Fruit fly (Drosophila melanogaster) whole organism, embryonic: Measurements from ENCODE around the gene Nf1.

Experiments used
- Asciz ChIP-seq: fragments of 200-800 bp; sonication (Bioruptor generic); optimal IDR thresholded peaks from 2 replicates; lab custom pipeline; 2017; ENCODE audit warnings: missing biosample characterization, mild to moderate bottlenecking, missing genetic modification characterization, missing genetic modification reagents
- CG11247 ChIP-seq: fragments of 200-800 bp; sonication (Bioruptor generic); IDR thresholded peaks from 2 replicates; pipeline ENCODE4 v1.3.6; 2022; ENCODE audit warnings: missing biosample characterization, missing genetic modification characterization
- CG11456 ChIP-seq: fragments of 200-800 bp; sonication (Bioruptor generic); IDR thresholded peaks from 3 replicates; pipeline ENCODE4 v1.3.6; 2022; ENCODE audit warnings: missing biosample characterization, missing genetic modification characterization
- CG31441 ChIP-seq: fragments of 200-800 bp; sonication (Bioruptor generic); IDR thresholded peaks from 2 replicates; pipeline ENCODE4 v1.3.6; 2022; ENCODE audit warnings: missing biosample characterization, missing genetic modification characterization
- CG42726 ChIP-seq: fragments of 200-800 bp; sonication (Bioruptor generic); IDR thresholded peaks from 2 replicates; pipeline ENCODE4 v1.3.6; 2022; ENCODE audit warnings: missing biosample characterization, missing genetic modification characterization; ENCODE audit not compliant: partially characterized antibody
- CG4404 ChIP-seq: fragments of 200-800 bp; sonication (Bioruptor generic); IDR thresholded peaks from 2 replicates; pipeline ENCODE4 v1.3.6; 2022; ENCODE audit warnings: missing biosample characterization, missing genetic modification characterization
- CG6813 ChIP-seq: fragments of 200-800 bp; sonication (Bioruptor generic); optimal IDR thresholded peaks from 2 replicates; lab custom pipeline; 2017; ENCODE audit warnings: missing biosample characterization, missing genetic modification characterization, mild to moderate bottlenecking, moderate library complexity, missing genetic modification reagents
- CG7963 ChIP-seq: fragments of 200-800 bp; sonication (Bioruptor generic); IDR thresholded peaks from 3 replicates; pipeline ENCODE4 v1.3.6; 2022; ENCODE audit warnings: missing biosample characterization, missing genetic modification characterization; ENCODE audit not compliant: partially characterized antibody
- CG8359 ChIP-seq: fragments of 200-800 bp; sonication (Bioruptor generic); optimal IDR thresholded peaks from 2 replicates; lab custom pipeline; 2017; ENCODE audit warnings: missing biosample characterization, mild to moderate bottlenecking, missing genetic modification characterization, borderline replicate concordance
- CG8924 ChIP-seq: fragments of 200-800 bp; optimal IDR thresholded peaks from 3 replicates; lab custom pipeline; 2019; ENCODE audit warnings: missing biosample characterization, mild to moderate bottlenecking, missing genetic modification characterization, moderate library complexity
- CG9797 ChIP-seq: fragments of 200-800 bp; sonication (Bioruptor generic); optimal IDR thresholded peaks from 3 replicates; lab custom pipeline; 2018; ENCODE audit warnings: missing biosample characterization, mild to moderate bottlenecking, missing genetic modification characterization
- Chrac-16 ChIP-seq: fragments of 200-800 bp; sonication (Bioruptor generic); optimal IDR thresholded peaks from 3 replicates; lab custom pipeline; 2016; ENCODE audit warnings: missing biosample characterization, missing genetic modification characterization
- Dad ChIP-seq: fragments of 200-800 bp; sonication (Bioruptor generic); optimal IDR thresholded peaks from 3 replicates; lab custom pipeline; 2016; ENCODE audit warnings: missing biosample characterization, missing genetic modification characterization
- Ets65A ChIP-seq: fragments of 200-800 bp; sonication (Bioruptor generic); peaks from one replicate; lab custom pipeline; 2016; ENCODE audit warnings: missing biosample characterization, missing genetic modification characterization
- Ets97D ChIP-seq: fragments of 200-800 bp; sonication (Bioruptor generic); optimal IDR thresholded peaks from 3 replicates; lab custom pipeline; 2016; ENCODE audit warnings: missing biosample characterization, missing genetic modification characterization
- Fer1 ChIP-seq: fragments of 200-800 bp; sonication (Bioruptor generic); optimal IDR thresholded peaks from 2 replicates; lab custom pipeline; 2017; ENCODE audit warnings: missing biosample characterization, mild to moderate bottlenecking, missing genetic modification characterization
- Fer3 ChIP-seq: fragments of 200-800 bp; sonication (Bioruptor generic); optimal IDR thresholded peaks from 2 replicates; lab custom pipeline; 2018; ENCODE audit warnings: missing biosample characterization, mild to moderate bottlenecking, missing genetic modification characterization, moderate library complexity
- Gsc ChIP-seq: fragments of 200-800 bp; sonication (Bioruptor generic); IDR thresholded peaks from 2 replicates; pipeline ENCODE4 v1.3.6; 2022; ENCODE audit warnings: missing biosample characterization, missing genetic modification characterization
- HLHmδ ChIP-seq: fragments of 200-800 bp; sonication (Bioruptor generic); optimal IDR thresholded peaks from 2 replicates; lab custom pipeline; 2018; ENCODE audit warnings: missing biosample characterization, mild to moderate bottlenecking, missing genetic modification characterization, moderate library complexity
- Hmx ChIP-seq: fragments of 200-800 bp; sonication (Bioruptor generic); optimal IDR thresholded peaks from 2 replicates; lab custom pipeline; 2016; ENCODE audit warnings: missing biosample characterization, missing genetic modification characterization
- Hr51 ChIP-seq, 2 experiments: fragments of 200-800 bp; sonication (Bioruptor generic); optimal IDR thresholded peaks; 2 replicates in 1 of 2; 3 replicates in 1 of 2; lab custom pipeline; 2016 to 2018; ENCODE audit warnings: missing biosample characterization in 2 of 2, missing genetic modification characterization in 2 of 2, mild to moderate bottlenecking in 1 of 2, moderate library complexity in 1 of 2
- Kr ChIP-seq: fragments of 200-800 bp; sonication (Bioruptor generic); optimal IDR thresholded peaks from 2 replicates; lab custom pipeline; 2017; ENCODE audit warnings: missing biosample characterization, mild to moderate bottlenecking, missing genetic modification characterization
- Sry-δ ChIP-seq: fragments of 200-800 bp; sonication (Bioruptor generic); optimal IDR thresholded peaks from 2 replicates; lab custom pipeline; 2016; ENCODE audit warnings: missing biosample characterization, missing genetic modification characterization
- amos ChIP-seq: fragments of 200-800 bp; sonication (Bioruptor generic); IDR thresholded peaks from 2 replicates; pipeline ENCODE4 v1.3.6; 2022; ENCODE audit warnings: missing biosample characterization, missing genetic modification characterization; ENCODE audit not compliant: partially characterized antibody
- cg ChIP-seq: fragments of 200-800 bp; sonication (Bioruptor generic); optimal IDR thresholded peaks from 3 replicates; lab custom pipeline; 2019; ENCODE audit warnings: missing biosample characterization, mild to moderate bottlenecking, missing genetic modification characterization, moderate library complexity
- chif ChIP-seq, 2 experiments: fragments of 200-800 bp; sonication (Bioruptor generic); optimal IDR thresholded peaks; 3 replicates each; lab custom pipeline; 2016; ENCODE audit warnings: missing biosample characterization in 2 of 2, missing genetic modification characterization in 2 of 2
- crc ChIP-seq: fragments of 200-800 bp; sonication (Bioruptor generic); optimal IDR thresholded peaks from 2 replicates; lab custom pipeline; 2016; ENCODE audit warnings: missing biosample characterization, missing genetic modification characterization
- crp ChIP-seq, 2 experiments: fragments of 200-800 bp; sonication (Bioruptor generic); optimal IDR thresholded peaks; 2 replicates in 1 of 2; 3 replicates in 1 of 2; lab custom pipeline; 2017; ENCODE audit warnings: missing biosample characterization in 2 of 2, missing genetic modification characterization in 2 of 2, mild to moderate bottlenecking in 1 of 2, moderate library complexity in 1 of 2
- dan ChIP-seq: fragments of 200-800 bp; sonication (Bioruptor generic); IDR thresholded peaks from 2 replicates; pipeline ENCODE4 v1.3.6; 2022; ENCODE audit warnings: missing biosample characterization, missing genetic modification characterization
- danr ChIP-seq: fragments of 200-800 bp; sonication (Bioruptor generic); IDR thresholded peaks from 2 replicates; pipeline ENCODE4 v1.3.6; 2022; ENCODE audit warnings: missing biosample characterization, missing genetic modification characterization
- dati ChIP-seq: fragments of 200-800 bp; sonication (Bioruptor generic); IDR thresholded peaks from 2 replicates; pipeline ENCODE4 v1.3.6; 2022; ENCODE audit warnings: missing biosample characterization, missing genetic modification characterization
- dm ChIP-seq: fragments of 200-800 bp; sonication (Bioruptor generic); optimal IDR thresholded peaks from 3 replicates; lab custom pipeline; 2016; ENCODE audit warnings: missing biosample characterization, missing genetic modification characterization
- fd96Cb ChIP-seq: fragments of 200-800 bp; sonication (Bioruptor generic); optimal IDR thresholded peaks from 2 replicates; lab custom pipeline; 2018; ENCODE audit warnings: missing biosample characterization, mild to moderate bottlenecking, missing genetic modification characterization, moderate library complexity
- ftz-f1 ChIP-seq: fragments of 200-800 bp; sonication (Bioruptor generic); optimal IDR thresholded peaks from 2 replicates; lab custom pipeline; 2016; ENCODE audit warnings: missing biosample characterization, missing genetic modification characterization
- hth ChIP-seq: fragments of >200 bp; optimal IDR thresholded peaks from 2 replicates; lab custom pipeline; 2017; ENCODE audit warnings: inconsistent platforms
- insv ChIP-seq, 2 experiments: fragments of 200-800 bp; sonication (Bioruptor generic); optimal IDR thresholded peaks; 3 replicates each; lab custom pipeline; 2016 to 2018; ENCODE audit warnings: missing biosample characterization in 2 of 2, missing genetic modification characterization in 2 of 2
- kni ChIP-seq: fragments of 200-800 bp; sonication (Bioruptor generic); optimal IDR thresholded peaks from 3 replicates; lab custom pipeline; 2017; ENCODE audit warnings: mild to moderate bottlenecking, missing biosample characterization, missing genetic modification reagents, missing genetic modification characterization
- nom ChIP-seq: fragments of 200-800 bp; sonication (Bioruptor generic); optimal IDR thresholded peaks from 2 replicates; lab custom pipeline; 2017; ENCODE audit warnings: missing biosample characterization, missing genetic modification characterization, mild to moderate bottlenecking, moderate library complexity, missing genetic modification reagents
- phol ChIP-seq: fragments of 200-800 bp; sonication (Bioruptor generic); optimal IDR thresholded peaks from 3 replicates; lab custom pipeline; 2018; ENCODE audit warnings: missing biosample characterization, mild to moderate bottlenecking, missing genetic modification characterization, moderate library complexity
- ro ChIP-seq: fragments of 200-800 bp; sonication (Bioruptor generic); IDR thresholded peaks from 2 replicates; pipeline ENCODE4 v1.3.6; 2022; ENCODE audit warnings: missing biosample characterization, missing genetic modification characterization
- sc ChIP-seq, 3 experiments: fragments of >200 bp in 2 of 3; fragments of 200-800 bp in 1 of 3; sonication (Bioruptor generic) in 1 of 3; optimal IDR thresholded peaks; 2 replicates in 2 of 3; 3 replicates in 1 of 3; lab custom pipeline; 2017; ENCODE audit warnings: mild to moderate bottlenecking in 1 of 3, missing biosample characterization in 1 of 3, missing genetic modification characterization in 1 of 3, missing genetic modification reagents in 1 of 3
- sna ChIP-seq: fragments of 200-800 bp; sonication (Bioruptor generic); IDR thresholded peaks from 2 replicates; pipeline ENCODE4 v1.3.6; 2022; ENCODE audit warnings: missing biosample characterization, missing genetic modification characterization; ENCODE audit not compliant: partially characterized antibody
- stwl ChIP-seq: fragments of 200-800 bp; sonication (Bioruptor generic); optimal IDR thresholded peaks from 3 replicates; lab custom pipeline; 2018; ENCODE audit warnings: missing biosample characterization, mild to moderate bottlenecking, missing genetic modification characterization, moderate library complexity
- tin ChIP-seq: fragments of 200-800 bp; sonication (Bioruptor generic); optimal IDR thresholded peaks from 3 replicates; lab custom pipeline; 2016; ENCODE audit warnings: missing biosample characterization, missing genetic modification characterization
- tll ChIP-seq, 2 experiments: fragments of 200-800 bp in 1 of 2; fragments of >200 bp in 1 of 2; sonication (Bioruptor generic) in 1 of 2; optimal IDR thresholded peaks; 2 replicates each; lab custom pipeline; 2017 to 2019; ENCODE audit warnings: missing biosample characterization in 2 of 2, missing genetic modification characterization in 2 of 2, mild to moderate bottlenecking in 1 of 2, moderate library complexity in 1 of 2
- wor ChIP-seq: fragments of 200-800 bp; sonication (Bioruptor generic); IDR thresholded peaks from 2 replicates; pipeline ENCODE4 v1.3.6; 2022; ENCODE audit warnings: missing biosample characterization, missing genetic modification characterization
- zen2 ChIP-seq: fragments of 200-800 bp; sonication (Bioruptor generic); IDR thresholded peaks from 3 replicates; pipeline ENCODE4 v1.3.6; 2022; ENCODE audit warnings: missing biosample characterization, missing genetic modification characterization; ENCODE audit not compliant: partially characterized antibody

Nf1 gene

DNA sequence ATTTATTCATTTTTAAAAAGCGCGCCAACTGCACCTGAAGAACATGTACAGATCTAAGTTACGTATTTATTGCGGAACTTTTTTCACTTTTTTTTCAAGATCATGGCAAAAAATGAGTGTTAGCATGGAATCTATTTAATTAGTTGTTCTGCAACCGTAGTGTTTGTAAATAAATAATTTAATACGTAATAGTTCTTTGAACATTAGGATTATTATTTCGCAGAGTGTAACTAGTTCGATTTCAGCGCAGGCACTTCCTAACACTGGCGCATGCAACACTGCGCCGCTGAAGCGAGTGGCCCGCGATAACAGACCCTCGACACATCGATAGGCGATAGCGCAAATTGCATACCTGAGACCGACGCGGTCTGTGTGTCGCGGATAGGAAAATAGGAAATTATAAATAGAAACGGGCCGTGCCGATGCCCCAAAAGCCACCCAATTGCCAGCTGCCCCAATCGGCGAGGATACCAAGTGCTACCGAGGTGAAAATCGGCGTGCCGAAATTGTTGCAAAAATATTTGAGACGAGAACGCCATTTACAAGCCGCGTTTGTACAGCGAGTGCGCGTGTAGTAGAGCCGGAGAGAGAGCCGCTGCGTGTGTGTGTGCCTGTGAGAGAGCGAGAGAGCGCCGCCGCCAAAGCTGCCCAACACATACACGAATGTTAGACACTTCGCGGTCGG lies 58.7 kb downstream of the Nf1 start, which contains the start of gene gro (continued):
- TF ChIP-seq CG42726 (GFP tag; lab: Robert Waterston, UW) (peak; percentile 60), Hmx (GFP tag; lab: Kevin White, UChicago) (peak; percentile 56), Fer1 (GFP tag; lab: Kevin White, UChicago) (peak; percentile 49), Sry-δ (peak; percentile 82), Asciz (GFP tag; lab: Kevin White, UChicago) (peak; percentile 9), danr (GFP tag; lab: Robert Waterston, UW) (no peak), sc (optimal IDR thresholded peaks at IDR 0.05; lab: Kevin White, UChicago) (no peak), sc (GFP tag; optimal IDR thresholded peaks at IDR 0.05; lab: Kevin White, UChicago) (no peak), Ets97D (GFP tag; lab: Kevin White, UChicago) (peak; percentile 97), ro (no peak), CG7963 (GFP tag; lab: Robert Waterston, UW) (peak; percentile 82), CG8924 (tag; lab: Kevin White, UChicago) (peak; percentile 67), Fer3 (tag; lab: Kevin White, UChicago) (peak; percentile 65), zen2 (peak; percentile 26; the same call in 1 of the 3 replicates), amos (GFP tag; lab: Robert Waterston, UW) (peak; percentile 80), CG8359 (no peak), CG11247 (GFP tag; lab: Robert Waterston, UW) (peak; percentile 76), insv (GFP tag; optimal IDR thresholded peaks at IDR 0.05; lab: Kevin White, UChicago) (peak in 1 of 2 experiments; percentile 72), tll (GFP tag; optimal IDR thresholded peaks at IDR 0.05; lab: Kevin White, UChicago) (no peak), Dad (GFP tag; lab: Kevin White, UChicago) (peak; percentile 66), Kr (no peak), Chrac-16 (GFP tag; lab: Kevin White, UChicago) (peak; percentile 77), stwl (tag; lab: Kevin White, UChicago) (peak; percentile 98), chif (GFP tag; optimal IDR thresholded peaks at IDR 0.05; lab: Kevin White, UChicago) (peak; percentile 69 to 72), CG6813 (GFP tag; lab: Kevin White, UChicago) (no peak), fd96Cb (tag; lab: Kevin White, UChicago) (peak; percentile 27), wor (GFP tag; lab: Robert Waterston, UW) (peak; percentile 23; the same call in 1 of the 2 replicates), CG9797 (peak; percentile 54), dan (GFP tag; lab: Robert Waterston, UW) (no peak), ftz-f1 (GFP tag; lab: Kevin White, UChicago) (no peak), phol (tag; lab: Kevin White, UChicago) (peak; percentile 83), CG11456 (GFP tag; lab: Robert Waterston, UW) (peak; percentile 76; the same call in 2 of the 3 replicates), nom (no peak), dm (GFP tag; lab: Kevin White, UChicago) (peak; percentile 82), CG31441 (GFP tag; lab: Robert Waterston, UW) (no peak), sna (GFP tag; lab: Robert Waterston, UW) (peak; percentile 82; the same call in 1 of the 2 replicates), CG4404 (GFP tag; lab: Robert Waterston, UW) (peak; percentile 27; the same call in 1 of the 2 replicates), crc (peak; percentile 54), cg (no peak), Ets65A (GFP tag; lab: Kevin White, UChicago) (peak; percentile 97), kni (GFP tag; lab: Kevin White, UChicago) (peak; percentile 40), Gsc (GFP tag; lab: Robert Waterston, UW) (no peak), tin (GFP tag; lab: Kevin White, UChicago) (peak; percentile 75), HLHmδ (GFP tag; lab: Kevin White, UChicago) (peak; percentile 89), crp (GFP tag; optimal IDR thresholded peaks at IDR 0.05; lab: Kevin White, UChicago) (peak in 1 of 2 experiments; percentile 18), dati (no peak), hth (lab: Kevin White, UChicago) (no peak), Hr51 (GFP tag; optimal IDR thresholded peaks at IDR 0.05; lab: Kevin White, UChicago) (peak; percentile 53 to 72)
